ENCODE assay signal across 5 worm cellular contexts in genomic region chrV:14347234-14347826, ce11.
TF ChIP-seq lines count a peak whose summit lies in the region.

TSS of gene cept-2 (plus strand) at chrV:14347766.

TF ChIP-seq in whole organism, L1 larva, 84 proteins besides CTCF, POLR2A, EP300 and RAD21 (continues in another document):
- TF ChIP-seq nhr-90 (tag; optimal IDR thresholded peaks at IDR 0.05; lab: Kevin White, UChicago; ENCODE audit: poor library complexity) (peak; percentile 91), ztf-11 (tag; optimal IDR thresholded peaks at IDR 0.05; lab: Kevin White, UChicago) (peak in 1 of 2 experiments; percentile 91), nhr-20 (tag; optimal IDR thresholded peaks at IDR 0.05; lab: Kevin White, UChicago) (peak; percentile 97), pax-3 (tag; optimal IDR thresholded peaks at IDR 0.05; lab: Kevin White, UChicago) (peak; percentile 99), Y116A8C.19 (tag; optimal IDR thresholded peaks at IDR 0.05; lab: Kevin White, UChicago; ENCODE audit: borderline replicate concordance) (no peak), C04F5.9 (tag; optimal IDR thresholded peaks at IDR 0.05; lab: Kevin White, UChicago) (peak; percentile 80), zip-4 (GFP tag; optimal IDR thresholded peaks at IDR 0.05; lab: Kevin White, UChicago) (peak; percentile 66), sox-4 (tag; optimal IDR thresholded peaks at IDR 0.05; lab: Kevin White, UChicago) (peak; percentile 89), lin-15B (tag; optimal IDR thresholded peaks at IDR 0.05; lab: Kevin White, UChicago) (peak; percentile 67), sptf-1 (tag; optimal IDR thresholded peaks at IDR 0.05; lab: Kevin White, UChicago) (no peak), lin-35 (GFP tag; optimal IDR thresholded peaks at IDR 0.05; lab: Kevin White, UChicago) (peak; percentile 87 to 88), mdl-1 (tag; optimal IDR thresholded peaks at IDR 0.05; lab: Kevin White, UChicago) (peak in 1 of 2 experiments; percentile 82), nhr-71 (tag; optimal IDR thresholded peaks at IDR 0.05; lab: Kevin White, UChicago) (peak; percentile 97), unc-30 (tag; optimal IDR thresholded peaks at IDR 0.05; lab: Kevin White, UChicago) (no peak), pqm-1 (tag; optimal IDR thresholded peaks at IDR 0.05; lab: Kevin White, UChicago) (no peak), ztf-4 (tag; optimal IDR thresholded peaks at IDR 0.05; lab: Kevin White, UChicago) (peak; percentile 85), efl-3 (GFP tag; optimal IDR thresholded peaks at IDR 0.05; lab: Kevin White, UChicago) (peak; percentile 31), tbx-2 (tag; optimal IDR thresholded peaks at IDR 0.05; lab: Kevin White, UChicago) (peak; percentile 94)

TF ChIP-seq in whole organism, L3 larva, 47 proteins besides CTCF, POLR2A, EP300 and RAD21 (continues in another document):
- TF ChIP-seq ceh-28 (tag; optimal IDR thresholded peaks at IDR 0.05; lab: Kevin White, UChicago) (peak; percentile 76), elt-2 (tag; optimal IDR thresholded peaks at IDR 0.05; lab: Kevin White, UChicago) (no peak), pqm-1 (tag; optimal IDR thresholded peaks at IDR 0.05; lab: Kevin White, UChicago) (peak; percentile 20), ztf-4 (tag; optimal IDR thresholded peaks at IDR 0.05; lab: Kevin White, UChicago) (no peak), lin-39 (tag; optimal IDR thresholded peaks at IDR 0.05; lab: Kevin White, UChicago) (peak; percentile 88), snpc-4 (tag; optimal IDR thresholded peaks at IDR 0.05; lab: Kevin White, UChicago) (peak; percentile 92), jun-1 (tag; optimal IDR thresholded peaks at IDR 0.05; lab: Kevin White, UChicago) (peak; percentile 78), nhr-23 (tag; optimal IDR thresholded peaks at IDR 0.05; lab: Kevin White, UChicago) (peak; percentile 97), nfya-1 (tag; optimal IDR thresholded peaks at IDR 0.05; lab: Kevin White, UChicago; ENCODE audit: insufficient read depth) (peak; percentile 95), eor-1 (tag; optimal IDR thresholded peaks at IDR 0.05; lab: Kevin White, UChicago) (no peak), hmg-11 (tag; optimal IDR thresholded peaks at IDR 0.05; lab: Kevin White, UChicago) (no peak), mml-1 (tag; optimal IDR thresholded peaks at IDR 0.05; lab: Kevin White, UChicago) (no peak), mdl-1 (tag; optimal IDR thresholded peaks at IDR 0.05; lab: Kevin White, UChicago) (peak; percentile 34), ceh-16 (tag; optimal IDR thresholded peaks at IDR 0.05; lab: Kevin White, UChicago) (no peak), nhr-76 (tag; optimal IDR thresholded peaks at IDR 0.05; lab: Kevin White, UChicago) (no peak), R02D3.7 (tag; optimal IDR thresholded peaks at IDR 0.05; lab: Kevin White, UChicago) (peak; percentile 85), ceh-82 (tag; optimal IDR thresholded peaks at IDR 0.05; lab: Kevin White, UChicago) (peak; percentile 82), daf-12 (tag; optimal IDR thresholded peaks at IDR 0.05; lab: Kevin White, UChicago) (peak; percentile 55), ZK546.5 (tag; optimal IDR thresholded peaks at IDR 0.05; lab: Kevin White, UChicago) (no peak)

TF ChIP-seq in whole organism, early embryonic, 17 proteins besides CTCF, POLR2A, EP300 and RAD21:
- TF ChIP-seq hmbx-1 (tag; optimal IDR thresholded peaks at IDR 0.05; lab: Kevin White, UChicago) (no peak), tbx-37 (GFP tag; conservative IDR thresholded peaks at IDR 0.05; lab: Robert Waterston, UW) (peak; percentile 19; the same call in 1 of the 2 replicates), tbx-11 (GFP tag; IDR thresholded peaks at IDR 0.05; lab: Robert Waterston, UW) (no peak), B0310.2 (tag; optimal IDR thresholded peaks at IDR 0.05; lab: Kevin White, UChicago) (no peak), hmg-4 (GFP tag; optimal IDR thresholded peaks at IDR 0.05; lab: Kevin White, UChicago) (no peak), tra-4 (tag; optimal IDR thresholded peaks at IDR 0.05; lab: Kevin White, UChicago) (no peak), ets-7 (tag; optimal IDR thresholded peaks at IDR 0.05; lab: Kevin White, UChicago) (peak; percentile 28), hnd-1 (tag; optimal IDR thresholded peaks at IDR 0.05; lab: Kevin White, UChicago) (no peak), sea-1 (GFP tag; conservative IDR thresholded peaks at IDR 0.05; lab: Robert Waterston, UW) (no peak), ceh-36 (tag; optimal IDR thresholded peaks at IDR 0.05; lab: Kevin White, UChicago) (no peak), scrt-1 (GFP tag; IDR thresholded peaks at IDR 0.05; lab: Robert Waterston, UW) (no peak), ceh-13 (GFP tag; optimal IDR thresholded peaks at IDR 0.05; lab: Kevin White, UChicago) (no peak), aly-1 (tag; optimal IDR thresholded peaks at IDR 0.05; lab: Kevin White, UChicago) (no peak), F13C5.2 (tag; optimal IDR thresholded peaks at IDR 0.05; lab: Kevin White, UChicago) (peak; percentile 75), pes-1 (GFP tag; IDR thresholded peaks at IDR 0.05; lab: Robert Waterston, UW) (no peak), ama-1 (optimal IDR thresholded peaks at IDR 0.05; lab: Kevin White, UChicago) (no peak), flt-1 (GFP tag; IDR thresholded peaks at IDR 0.05; lab: Robert Waterston, UW) (no peak)

TF ChIP-seq in whole organism, midembryonic, 9 proteins besides CTCF, POLR2A, EP300 and RAD21:
- TF ChIP-seq klf-2 (GFP tag; conservative IDR thresholded peaks at IDR 0.05; lab: Robert Waterston, UW) (0 out of 2 replicates have a peak, but pooled peaks have one; percentile 54), ztf-29 (GFP tag; IDR thresholded peaks at IDR 0.05; lab: Robert Waterston, UW) (no peak), med-1 (GFP tag; optimal IDR thresholded peaks at IDR 0.05; lab: Kevin White, UChicago; ENCODE audit: insufficient read depth) (no peak), T22C8.4 (GFP tag; IDR thresholded peaks at IDR 0.05; lab: Robert Waterston, UW) (no peak), flt-1 (GFP tag; IDR thresholded peaks at IDR 0.05; lab: Robert Waterston, UW) (peak; percentile 78), ref-1 (GFP tag; conservative IDR thresholded peaks at IDR 0.05; lab: Robert Waterston, UW) (no peak), cog-1 (tag; optimal IDR thresholded peaks at IDR 0.05; lab: Kevin White, UChicago) (peak; percentile 84), ztf-23 (GFP tag; IDR thresholded peaks at IDR 0.05; lab: Robert Waterston, UW) (peak; percentile 77)
TF ChIP-seq in whole organism, midembryonic: peak in this region for 4.

TF ChIP-seq in whole organism, young adult, 124 proteins besides CTCF, POLR2A, EP300 and RAD21 (continues in another document):
- TF ChIP-seq snpc-1.1 (tag; optimal IDR thresholded peaks at IDR 0.05; lab: Kevin White, UChicago; ENCODE audit: insufficient read depth) = peak; percentile 45
- peak; percentile 57 for TF ChIP-seq F49E8.2 (tag; optimal IDR thresholded peaks at IDR 0.05; lab: Kevin White, UChicago; ENCODE audit: insufficient read depth)
- TF ChIP-seq snpc-3.4 (tag; optimal IDR thresholded peaks at IDR 0.05; lab: Kevin White, UChicago) = peak; percentile 80
- peak; percentile 57 for TF ChIP-seq somi-1 (GFP tag; optimal IDR thresholded peaks at IDR 0.05; lab: Kevin White, UChicago)
- TF ChIP-seq dox-1 (GFP tag; IDR thresholded peaks at IDR 0.05; lab: Robert Waterston, UW) = peak; percentile 92
- TF ChIP-seq hmg-20 (GFP tag; IDR thresholded peaks at IDR 0.05; lab: Robert Waterston, UW) = 0 out of 2 replicates have a peak, but pooled peaks have one; percentile 43
- 0 out of 2 replicates have a peak, but pooled peaks have one; percentile 34 for TF ChIP-seq cebp-1 (GFP tag; IDR thresholded peaks at IDR 0.05; lab: Robert Waterston, UW)
- TF ChIP-seq cebp-1 (tag; optimal IDR thresholded peaks at IDR 0.05; lab: Kevin White, UChicago) = no peak
- TF ChIP-seq attf-6 (GFP tag; IDR thresholded peaks at IDR 0.05; lab: Robert Waterston, UW) = peak; percentile 67; the same call in 1 of the 2 replicates
- TF ChIP-seq madf-6 (GFP tag; IDR thresholded peaks at IDR 0.05; lab: Robert Waterston, UW) = peak; percentile 64
- TF ChIP-seq ama-1 (optimal IDR thresholded peaks at IDR 0.05; lab: Kevin White, UChicago) = no peak
- TF ChIP-seq ama-1 (GFP tag; optimal IDR thresholded peaks at IDR 0.05; lab: Kevin White, UChicago) = no peak
- TF ChIP-seq egl-18 (GFP tag; IDR thresholded peaks at IDR 0.05; lab: Robert Waterston, UW) = 0 out of 2 replicates have a peak, but pooled peaks have one; percentile 61
- TF ChIP-seq pbrm-1 (GFP tag; IDR thresholded peaks at IDR 0.05; lab: Robert Waterston, UW) = peak; percentile 78
- TF ChIP-seq mcd-1 (GFP tag; IDR thresholded peaks at IDR 0.05; lab: Robert Waterston, UW) = peak; percentile 98
- peak; percentile 75; the same call in 1 of the 2 replicates for TF ChIP-seq K11D2.4 (GFP tag; IDR thresholded peaks at IDR 0.05; lab: Robert Waterston, UW)
- TF ChIP-seq snpc-1.3 (tag; optimal IDR thresholded peaks at IDR 0.05; lab: Kevin White, UChicago; ENCODE audit: insufficient read depth) = peak; percentile 66
- peak; percentile 88 for TF ChIP-seq K12H6.12 (tag; optimal IDR thresholded peaks at IDR 0.05; lab: Kevin White, UChicago)
- TF ChIP-seq pha-4 (tag; optimal IDR thresholded peaks at IDR 0.05; lab: Kevin White, UChicago) = peak; percentile 45
- peak; percentile 24 for TF ChIP-seq akir-1 (GFP tag; optimal IDR thresholded peaks at IDR 0.05; lab: Kevin White, UChicago)
- peak; percentile 68 for TF ChIP-seq lir-1 (GFP tag; conservative IDR thresholded peaks at IDR 0.05; lab: Robert Waterston, UW)
- TF ChIP-seq F23B12.7 (tag; optimal IDR thresholded peaks at IDR 0.05; lab: Kevin White, UChicago; ENCODE audit: insufficient read depth) = no peak
- TF ChIP-seq hlh-26 (GFP tag; conservative IDR thresholded peaks at IDR 0.05; lab: Robert Waterston, UW) = no peak
- TF ChIP-seq hrde-1 (tag; optimal IDR thresholded peaks at IDR 0.05; lab: Kevin White, UChicago; ENCODE audit: borderline replicate concordance) = no peak
- no peak for TF ChIP-seq F22D6.2 (tag; optimal IDR thresholded peaks at IDR 0.05; lab: Kevin White, UChicago)
- TF ChIP-seq mel-28 (tag; optimal IDR thresholded peaks at IDR 0.05; lab: Kevin White, UChicago; ENCODE audit: borderline replicate concordance) = no peak
- TF ChIP-seq rpc-1 (optimal IDR thresholded peaks at IDR 0.05; lab: Kevin White, UChicago) = peak; percentile 39
- TF ChIP-seq rpc-1 (tag; optimal IDR thresholded peaks at IDR 0.05; lab: Kevin White, UChicago) = peak; percentile 2
- TF ChIP-seq F10E7.11 (tag; optimal IDR thresholded peaks at IDR 0.05; lab: Kevin White, UChicago) = no peak
- peak; percentile 76 to 81 for TF ChIP-seq let-607 (tag; optimal IDR thresholded peaks at IDR 0.05; lab: Kevin White, UChicago)
- TF ChIP-seq bed-2 (GFP tag; IDR thresholded peaks at IDR 0.05; lab: Robert Waterston, UW) = 0 out of 2 replicates have a peak, but pooled peaks have one; percentile 25
- TF ChIP-seq attf-3 (GFP tag; conservative IDR thresholded peaks at IDR 0.05; lab: Robert Waterston, UW) = peak; percentile 69
- TF ChIP-seq hmg-1.2 (GFP tag; IDR thresholded peaks at IDR 0.05; lab: Robert Waterston, UW) = peak; percentile 62
- TF ChIP-seq athp-1 (tag; optimal IDR thresholded peaks at IDR 0.05; lab: Kevin White, UChicago) = peak; percentile 41

Comparison
In these comparisons a context has a peak if more than half of its experiments do, and no peak if none do; other contexts are left out.
1. Of the 8 proteins assayed by ChIP-seq in both whole organism, young adult and whole organism, L1 larva: peak only in whole organism, young adult: none; only in whole organism, L1 larva: ama-1, nhr-90 and unc-130; in both: dpl-1, efl-1 and lin-35; in neither: 1; mixed calls (peak in some experiments, not most) for 1.